Worm (Caenorhabditis elegans) whole organism, L2 larva: ENCODE measurements around the gene sre-36.

ENCODE experiments used
- F13H6.1 ChIP-seq: sonication (generic microtip); optimal IDR thresholded peaks from 2 replicates; lab custom pipeline; 2016; ENCODE audit warnings: missing genetic modification characterization, missing compliant biosample characterization
- ZK546.5 ChIP-seq: sonication (generic microtip); optimal IDR thresholded peaks from 2 replicates; lab custom pipeline; 2017; ENCODE audit warnings: missing biosample characterization, missing genetic modification characterization
- ama-1 ChIP-seq: fragments of 150-350 bp; optimal IDR thresholded peaks from 2 replicates; lab custom pipeline; 2018; ENCODE audit warnings: inconsistent platforms
- ceh-82 ChIP-seq: fragments of 150-350 bp; optimal IDR thresholded peaks from 2 replicates; lab custom pipeline; 2014; ENCODE audit warnings: missing biosample characterization, missing genetic modification characterization
- elt-3 ChIP-seq: sonication (generic microtip); optimal IDR thresholded peaks from 2 replicates; lab custom pipeline; 2017; ENCODE audit warnings: missing biosample characterization, missing genetic modification characterization
- fos-1 ChIP-seq: fragments of 150-350 bp; optimal IDR thresholded peaks from 2 replicates; lab custom pipeline; 2014; ENCODE audit warnings: missing biosample characterization, missing genetic modification characterization
- gmeb-1 ChIP-seq: fragments of 150-350 bp; optimal IDR thresholded peaks from 2 replicates; lab custom pipeline; 2014; ENCODE audit warnings: missing biosample characterization, missing genetic modification characterization
- nhr-23 ChIP-seq: fragments of 150-350 bp; optimal IDR thresholded peaks from 2 replicates; lab custom pipeline; 2014; ENCODE audit warnings: missing biosample characterization, missing genetic modification reagents, missing genetic modification characterization
- nhr-237 ChIP-seq: fragments of 150-350 bp; optimal IDR thresholded peaks from 2 replicates; lab custom pipeline; 2014; ENCODE audit warnings: missing biosample characterization, missing genetic modification characterization
- nhr-25 ChIP-seq: fragments of 150-350 bp; sonication (generic microtip); optimal IDR thresholded peaks from 3 replicates; lab custom pipeline; 2014; ENCODE audit warnings: missing biosample characterization, missing genetic modification characterization
- sem-4 ChIP-seq: fragments of 150-350 bp; optimal IDR thresholded peaks from 2 replicates; lab custom pipeline; 2014; ENCODE audit warnings: missing biosample characterization, missing genetic modification reagents, missing genetic modification characterization
- unc-39 ChIP-seq: fragments of 150-350 bp; optimal IDR thresholded peaks from 2 replicates; lab custom pipeline; 2014; ENCODE audit warnings: missing biosample characterization, missing genetic modification characterization
- ztf-11 ChIP-seq: sonication (generic microtip); optimal IDR thresholded peaks from 2 replicates; lab custom pipeline; 2017; ENCODE audit warnings: missing biosample characterization, missing genetic modification characterization

- no peak for TF ChIP-seq ceh-82
- TF ChIP-seq nhr-23 (tag; lab: Kevin White, UChicago), result no peak
- TF ChIP-seq sem-4 (tag; lab: Kevin White, UChicago), result no peak
- no peak for TF ChIP-seq fos-1 (tag; lab: Kevin White, UChicago)
- no peak for TF ChIP-seq ztf-11 (tag; lab: Kevin White, UChicago)
- TF ChIP-seq unc-39 (tag; lab: Kevin White, UChicago), result no peak
- TF ChIP-seq gmeb-1, result no peak
- TF ChIP-seq F13H6.1 (tag; lab: Kevin White, UChicago), result no peak
- no peak for TF ChIP-seq elt-3
- TF ChIP-seq ZK546.5 (tag; lab: Kevin White, UChicago), result no peak
- no peak for TF ChIP-seq nhr-25
- no peak for TF ChIP-seq ama-1 (lab: Kevin White, UChicago)
- TF ChIP-seq nhr-237 (tag; lab: Kevin White, UChicago), result no peak
Measured at ce11 chrV:16429940-16430339, 30.5 kb downstream of the sre-36 start, which contains the start of gene str-73.
